Worm (Caenorhabditis elegans): ENCODE data around the gene lpr-7.

ce11 chrX:621190-621589 lies 34.8 kb upstream of the lpr-7 start, which contains the start of gene unc-96:
- TF ChIP-seq jun-1 (tag; optimal IDR thresholded peaks at IDR 0.05) (no peak), nhr-28 (tag; optimal IDR thresholded peaks at IDR 0.05) (no peak), elt-1 (tag; optimal IDR thresholded peaks at IDR 0.05) (no peak), ama-1 (optimal IDR thresholded peaks at IDR 0.05) (no peak), ceh-16 (tag; optimal IDR thresholded peaks at IDR 0.05) (no peak), nhr-76 (tag; optimal IDR thresholded peaks at IDR 0.05) (no peak), unc-62 (GFP tag; optimal IDR thresholded peaks at IDR 0.05) (no peak), pha-4 (tag; optimal IDR thresholded peaks at IDR 0.05) (no peak), nhr-12 (tag; optimal IDR thresholded peaks at IDR 0.05) (no peak), nhr-237 (tag; optimal IDR thresholded peaks at IDR 0.05) (no peak), pqm-1 (tag; optimal IDR thresholded peaks at IDR 0.05) (no peak), R02D3.7 (tag; optimal IDR thresholded peaks at IDR 0.05) (no peak), mdl-1 (tag; optimal IDR thresholded peaks at IDR 0.05) (no peak), ceh-9 (tag; optimal IDR thresholded peaks at IDR 0.05) (no peak)
